Fruit fly (Drosophila melanogaster) whole organism, embryonic: Measurements from ENCODE around the gene CG34116.

Source experiments
- ATbp ChIP-seq: fragments of 200-800 bp; sonication (Bioruptor generic); optimal IDR thresholded peaks from 2 replicates; lab custom pipeline; 2017; ENCODE audit warnings: missing biosample characterization, mild to moderate bottlenecking, missing genetic modification characterization, missing genetic modification reagents
- Bdp1 ChIP-seq: fragments of 200-800 bp; sonication (Bioruptor generic); optimal IDR thresholded peaks from 3 replicates; lab custom pipeline; 2016; ENCODE audit warnings: missing biosample characterization, missing genetic modification characterization
- CG10543 ChIP-seq: fragments of 200-800 bp; sonication (Bioruptor generic); optimal IDR thresholded peaks from 3 replicates; lab custom pipeline; 2017; ENCODE audit warnings: missing biosample characterization, mild to moderate bottlenecking, missing genetic modification characterization, moderate library complexity
- CG10565 ChIP-seq: fragments of 200-800 bp; sonication (Bioruptor generic); optimal IDR thresholded peaks from 3 replicates; lab custom pipeline; 2016; ENCODE audit warnings: missing biosample characterization, mild to moderate bottlenecking, missing genetic modification characterization
- CG10959 ChIP-seq: fragments of 200-800 bp; sonication (Bioruptor generic); IDR thresholded peaks from 2 replicates; pipeline ENCODE4 v1.3.6; 2022; ENCODE audit warnings: missing biosample characterization, missing genetic modification characterization
- CG14710 ChIP-seq: fragments of 200-800 bp; sonication (Bioruptor generic); optimal IDR thresholded peaks from 3 replicates; lab custom pipeline; 2019; ENCODE audit warnings: missing biosample characterization, mild to moderate bottlenecking, missing genetic modification characterization, moderate library complexity
- CG15514 ChIP-seq: fragments of 200-800 bp; sonication (Bioruptor generic); optimal IDR thresholded peaks from 3 replicates; lab custom pipeline; 2017; ENCODE audit warnings: missing biosample characterization, missing genetic modification characterization, mild to moderate bottlenecking, moderate library complexity, missing genetic modification reagents
- CG16813 ChIP-seq: fragments of 200-800 bp; sonication (Bioruptor generic); IDR thresholded peaks from 3 replicates; pipeline ENCODE4 v1.3.6; 2022; ENCODE audit warnings: missing biosample characterization, missing genetic modification characterization; ENCODE audit not compliant: partially characterized antibody
- CG18619 ChIP-seq: fragments of 200-800 bp; sonication (Bioruptor generic); optimal IDR thresholded peaks from 3 replicates; lab custom pipeline; 2017; ENCODE audit warnings: missing biosample characterization, mild to moderate bottlenecking, missing genetic modification characterization
- CG18764 ChIP-seq: fragments of 200-800 bp; sonication (Bioruptor generic); optimal IDR thresholded peaks from 3 replicates; lab custom pipeline; 2016; ENCODE audit warnings: missing biosample characterization, missing genetic modification characterization
- CG34422 ChIP-seq: fragments of 200-800 bp; sonication (Bioruptor generic); IDR thresholded peaks from 3 replicates; pipeline ENCODE4 v1.3.6; 2022; ENCODE audit warnings: missing biosample characterization, missing genetic modification characterization
- CG4282 ChIP-seq: fragments of 200-800 bp; sonication (Bioruptor generic); optimal IDR thresholded peaks from 2 replicates; lab custom pipeline; 2016; ENCODE audit warnings: missing biosample characterization, missing genetic modification characterization
- CG6254 ChIP-seq: fragments of 200-800 bp; sonication (Bioruptor generic); optimal IDR thresholded peaks from 3 replicates; lab custom pipeline; 2017; ENCODE audit warnings: mild to moderate bottlenecking, missing biosample characterization, missing genetic modification reagents, missing genetic modification characterization
- CG6689 ChIP-seq: fragments of 200-800 bp; sonication (Bioruptor generic); IDR thresholded peaks from 2 replicates; pipeline ENCODE4 v1.3.6; 2022; ENCODE audit warnings: missing biosample characterization, missing genetic modification characterization
- CG7839 ChIP-seq: fragments of 200-800 bp; sonication (Bioruptor generic); optimal IDR thresholded peaks from 3 replicates; lab custom pipeline; 2018; ENCODE audit warnings: missing biosample characterization, mild to moderate bottlenecking, missing genetic modification characterization, moderate library complexity
- CG8281 ChIP-seq: fragments of 200-800 bp; sonication (Bioruptor generic); optimal IDR thresholded peaks from 2 replicates; lab custom pipeline; 2018; ENCODE audit warnings: missing biosample characterization, mild to moderate bottlenecking, missing genetic modification characterization, moderate library complexity
- CG8290 ChIP-seq, 3 experiments: fragments of 200-800 bp; sonication (Bioruptor generic); optimal IDR thresholded peaks; 2 replicates each; lab custom pipeline; 2016 to 2019; ENCODE audit warnings: missing biosample characterization in 3 of 3, missing genetic modification characterization in 3 of 3, mild to moderate bottlenecking in 2 of 3, moderate library complexity in 1 of 3
- CHES-1-like ChIP-seq: fragments of 200-800 bp; sonication (Bioruptor generic); optimal IDR thresholded peaks from 2 replicates; lab custom pipeline; 2016; ENCODE audit warnings: missing biosample characterization, missing genetic modification characterization
- D ChIP-seq, 2 experiments: fragments of 200-800 bp in 1 of 2; fragments of >200 bp in 1 of 2; sonication (Bioruptor generic) in 1 of 2; optimal IDR thresholded peaks; 2 replicates in 1 of 2; 3 replicates in 1 of 2; lab custom pipeline; 2017; ENCODE audit warnings: mild to moderate bottlenecking in 1 of 2, missing biosample characterization in 1 of 2, missing genetic modification characterization in 1 of 2, missing genetic modification reagents in 1 of 2
- Doc2 ChIP-seq: fragments of 200-800 bp; sonication (Bioruptor generic); IDR thresholded peaks from 2 replicates; pipeline ENCODE4 v1.3.6; 2022; ENCODE audit warnings: missing biosample characterization, missing genetic modification characterization
- ERR ChIP-seq: fragments of 200-800 bp; sonication (Bioruptor generic); optimal IDR thresholded peaks from 2 replicates; lab custom pipeline; 2016; ENCODE audit warnings: missing biosample characterization, missing genetic modification characterization
- Hmr ChIP-seq: fragments of 200-800 bp; sonication (Bioruptor generic); optimal IDR thresholded peaks from 3 replicates; lab custom pipeline; 2017; ENCODE audit warnings: mild to moderate bottlenecking, missing biosample characterization, missing genetic modification reagents, missing genetic modification characterization
- Meics ChIP-seq: fragments of 200-800 bp; sonication (Bioruptor generic); optimal IDR thresholded peaks from 2 replicates; lab custom pipeline; 2017; ENCODE audit warnings: missing biosample characterization, mild to moderate bottlenecking, missing genetic modification characterization
- NFAT ChIP-seq: fragments of 200-800 bp; sonication (Bioruptor generic); IDR thresholded peaks from 2 replicates; pipeline ENCODE4 v1.3.6; 2022; ENCODE audit warnings: missing biosample characterization, missing genetic modification characterization
- NK7.1 ChIP-seq: fragments of 200-800 bp; sonication (Bioruptor generic); optimal IDR thresholded peaks from 3 replicates; lab custom pipeline; 2016; ENCODE audit warnings: missing biosample characterization, missing genetic modification characterization
- Nf-YC ChIP-seq: fragments of 200-800 bp; optimal IDR thresholded peaks from 3 replicates; lab custom pipeline; 2019; ENCODE audit warnings: missing biosample characterization, mild to moderate bottlenecking, missing genetic modification characterization, moderate library complexity
- NfI ChIP-seq: fragments of 200-800 bp; sonication (Bioruptor generic); optimal IDR thresholded peaks from 3 replicates; lab custom pipeline; 2018; ENCODE audit warnings: missing biosample characterization, mild to moderate bottlenecking, missing genetic modification characterization, moderate library complexity
- Opbp ChIP-seq: fragments of 200-800 bp; sonication (Bioruptor generic); IDR thresholded peaks from 3 replicates; pipeline ENCODE4 v1.3.6; 2022; ENCODE audit warnings: missing biosample characterization, missing genetic modification characterization; ENCODE audit not compliant: partially characterized antibody
- Ptx1 ChIP-seq: fragments of 200-800 bp; sonication (Bioruptor generic); IDR thresholded peaks from 2 replicates; pipeline ENCODE4 v1.3.6; 2022; ENCODE audit warnings: missing biosample characterization, missing genetic modification characterization
- Sry-δ ChIP-seq: fragments of 200-800 bp; sonication (Bioruptor generic); optimal IDR thresholded peaks from 2 replicates; lab custom pipeline; 2016; ENCODE audit warnings: missing biosample characterization, missing genetic modification characterization
- Stat92E ChIP-seq, 3 experiments: fragments of >200 bp in 2 of 3; fragments of 200-800 bp in 1 of 3; sonication (Bioruptor generic) in 1 of 3; optimal IDR thresholded peaks; 2 replicates each; lab custom pipeline; 2017 to 2019; ENCODE audit warnings: missing biosample characterization in 3 of 3, missing genetic modification characterization in 3 of 3, mild to moderate bottlenecking in 1 of 3, moderate library complexity in 1 of 3
- Taf1 ChIP-seq: fragments of 200-800 bp; sonication (Bioruptor generic); IDR thresholded peaks from 2 replicates; pipeline ENCODE4 v1.3.6; 2022; ENCODE audit warnings: missing biosample characterization, missing genetic modification characterization
- dimm ChIP-seq: fragments of 200-800 bp; sonication (Bioruptor generic); IDR thresholded peaks from 2 replicates; pipeline ENCODE4 v1.3.6; 2022; ENCODE audit warnings: missing biosample characterization, missing genetic modification characterization
- fd102C ChIP-seq: fragments of 200-800 bp; sonication (Bioruptor generic); optimal IDR thresholded peaks from 2 replicates; lab custom pipeline; 2018; ENCODE audit warnings: missing biosample characterization, mild to moderate bottlenecking, missing genetic modification characterization, moderate library complexity
- gce ChIP-seq: fragments of 200-800 bp; sonication (Bioruptor generic); IDR thresholded peaks from 3 replicates; pipeline ENCODE4 v1.3.6; 2022; ENCODE audit warnings: missing biosample characterization, missing genetic modification characterization
- grn ChIP-seq: fragments of 200-800 bp; sonication (Bioruptor generic); optimal IDR thresholded peaks from 3 replicates; lab custom pipeline; 2017; ENCODE audit warnings: missing biosample characterization, missing genetic modification characterization
- gt ChIP-seq: fragments of 200-800 bp; sonication (Bioruptor generic); IDR thresholded peaks from 2 replicates; pipeline ENCODE4 v1.3.6; 2022; ENCODE audit warnings: missing biosample characterization, missing genetic modification characterization
- ham ChIP-seq: fragments of 200-800 bp; sonication (Bioruptor generic); IDR thresholded peaks from 2 replicates; pipeline ENCODE4 v1.3.6; 2022; ENCODE audit warnings: missing biosample characterization, missing genetic modification characterization
- kay ChIP-seq: fragments of 200-800 bp; sonication (Bioruptor generic); optimal IDR thresholded peaks from 2 replicates; lab custom pipeline; 2016; ENCODE audit warnings: missing biosample characterization, missing genetic modification characterization
- lmd ChIP-seq: fragments of 200-800 bp; sonication (Bioruptor generic); IDR thresholded peaks from 2 replicates; pipeline ENCODE4 v1.3.6; 2022; ENCODE audit warnings: missing biosample characterization, missing genetic modification characterization
- mam ChIP-seq: fragments of 200-800 bp; sonication (Bioruptor generic); optimal IDR thresholded peaks from 3 replicates; lab custom pipeline; 2016; ENCODE audit warnings: missing biosample characterization, missing genetic modification characterization
- org-1 ChIP-seq: fragments of 200-800 bp; sonication (Bioruptor generic); optimal IDR thresholded peaks from 2 replicates; lab custom pipeline; 2017; ENCODE audit warnings: missing biosample characterization, missing genetic modification characterization
- phol ChIP-seq: fragments of 200-800 bp; sonication (Bioruptor generic); optimal IDR thresholded peaks from 3 replicates; lab custom pipeline; 2018; ENCODE audit warnings: missing biosample characterization, mild to moderate bottlenecking, missing genetic modification characterization, moderate library complexity
- sd ChIP-seq: fragments of 200-800 bp; sonication (Bioruptor generic); optimal IDR thresholded peaks from 3 replicates; lab custom pipeline; 2018; ENCODE audit warnings: missing biosample characterization, mild to moderate bottlenecking, missing genetic modification characterization, moderate library complexity
- so ChIP-seq: fragments of 200-800 bp; sonication (Bioruptor generic); IDR thresholded peaks from 3 replicates; pipeline ENCODE4 v1.3.6; 2022; ENCODE audit warnings: missing biosample characterization, missing genetic modification characterization
- tup ChIP-seq: fragments of 200-800 bp; sonication (Bioruptor generic); optimal IDR thresholded peaks from 2 replicates; lab custom pipeline; 2016; ENCODE audit warnings: missing biosample characterization, mild to moderate bottlenecking, missing genetic modification characterization, moderate library complexity
- tx ChIP-seq: fragments of 200-800 bp; sonication (Bioruptor generic); optimal IDR thresholded peaks from 2 replicates; lab custom pipeline; 2016; ENCODE audit warnings: missing biosample characterization, missing genetic modification characterization
- vvl ChIP-seq: fragments of 200-800 bp; sonication (Bioruptor generic); IDR thresholded peaks from 2 replicates; pipeline ENCODE4 v1.3.6; 2022; ENCODE audit warnings: missing biosample characterization, missing genetic modification characterization

Gene CG34116

DNA sequence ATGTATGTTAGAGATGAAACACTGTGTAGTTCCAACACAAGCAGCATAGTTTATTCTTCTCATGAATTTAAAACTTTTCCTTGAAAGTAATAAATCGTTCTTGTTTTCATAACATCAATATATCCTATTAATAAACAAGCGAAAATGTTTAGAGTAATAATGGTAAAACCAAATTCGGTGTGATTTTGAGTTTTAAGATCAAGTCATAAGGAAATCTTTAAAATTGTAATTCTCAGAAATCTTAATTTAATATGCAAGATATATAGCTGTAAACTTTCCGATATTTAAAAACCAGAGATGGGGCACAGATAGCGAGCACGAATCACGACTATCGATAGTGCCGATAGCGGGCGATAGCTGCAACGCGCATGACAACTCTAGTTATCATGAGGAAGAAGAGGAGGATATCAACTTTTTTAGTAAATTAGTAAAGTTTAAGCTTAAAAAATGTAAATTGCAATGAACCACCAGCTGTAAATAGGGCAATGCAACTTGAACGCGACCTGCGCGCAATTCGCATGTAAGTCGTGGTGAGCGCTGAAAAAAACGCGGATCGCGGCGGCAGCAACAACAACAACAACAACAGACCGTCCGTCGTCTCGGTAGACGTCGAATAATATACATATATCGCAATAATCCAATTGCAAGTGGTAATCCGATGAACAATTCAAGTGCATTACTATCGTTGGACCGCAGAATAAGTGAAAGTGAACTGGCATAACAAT is 12.1 kb upstream of the CG34116 start, which contains the start of the genes Fibp and Deaf1 (continued):
- TF ChIP-seq ham (no peak), CG8281 (tag; lab: Kevin White, UChicago) (peak; percentile 41), Hmr (GFP tag; lab: Kevin White, UChicago) (peak; percentile 72), CG8290 (GFP tag; optimal IDR thresholded peaks at IDR 0.05; lab: Kevin White, UChicago) (peak; percentile 83), CG8290 (tag; optimal IDR thresholded peaks at IDR 0.05; lab: Kevin White, UChicago) (peak; percentile 48 to 91), Meics (GFP tag; lab: Kevin White, UChicago) (peak; percentile 66), tup (GFP tag; lab: Kevin White, UChicago) (no peak), CG15514 (GFP tag; lab: Kevin White, UChicago) (peak; percentile 96), CHES-1-like (GFP tag; lab: Kevin White, UChicago) (peak; percentile 83), vvl (GFP tag; lab: Robert Waterston, UW) (peak; percentile 57; the same call in 1 of the 2 replicates), Opbp (GFP tag; lab: Robert Waterston, UW) (peak; percentile 98), Nf-YC (peak; percentile 75), grn (GFP tag; lab: Kevin White, UChicago) (peak; percentile 62), CG6689 (peak; percentile 55), phol (tag; lab: Kevin White, UChicago) (peak; percentile 85), CG10959 (no peak), Stat92E (GFP tag; optimal IDR thresholded peaks at IDR 0.05; lab: Kevin White, UChicago) (peak in 1 of 3 experiments; percentile 7), gt (no peak), CG16813 (GFP tag; lab: Robert Waterston, UW) (peak; percentile 100), so (GFP tag; lab: Robert Waterston, UW) (no peak), sd (peak; percentile 30), ERR (GFP tag; lab: Kevin White, UChicago) (peak; percentile 73), CG10543 (GFP tag; lab: Kevin White, UChicago) (peak; percentile 73), CG34422 (GFP tag; lab: Robert Waterston, UW) (peak; percentile 65; the same call in 2 of the 3 replicates), kay (GFP tag; lab: Kevin White, UChicago) (peak; percentile 66), CG14710 (tag; lab: Kevin White, UChicago) (peak; percentile 87), NK7.1 (peak; percentile 57), ATbp (no peak), D (optimal IDR thresholded peaks at IDR 0.05; lab: Kevin White, UChicago) (no peak), D (GFP tag; optimal IDR thresholded peaks at IDR 0.05; lab: Kevin White, UChicago) (peak; percentile 50), NfI (GFP tag; lab: Kevin White, UChicago) (peak; percentile 70), mam (GFP tag; lab: Kevin White, UChicago) (peak; percentile 90), gce (no peak; the same call in 2 of the 3 replicates), CG10565 (GFP tag; lab: Kevin White, UChicago) (no peak), NFAT (peak; percentile 80), dimm (no peak), fd102C (GFP tag; lab: Kevin White, UChicago) (no peak), org-1 (GFP tag; lab: Kevin White, UChicago) (no peak), Ptx1 (GFP tag; lab: Robert Waterston, UW) (peak; percentile 70), Taf1 (GFP tag; lab: Robert Waterston, UW) (0 out of 2 replicates have a peak, but pooled peaks have one; percentile 12), CG7839 (peak; percentile 74), CG6254 (GFP tag; lab: Kevin White, UChicago) (no peak), CG4282 (GFP tag; lab: Kevin White, UChicago) (peak; percentile 39), tx (GFP tag; lab: Kevin White, UChicago) (peak; percentile 82), Sry-δ (peak; percentile 98), Bdp1 (GFP tag; lab: Kevin White, UChicago) (peak; percentile 22), CG18619 (GFP tag; lab: Kevin White, UChicago) (peak; percentile 61), CG18764 (GFP tag; lab: Kevin White, UChicago) (peak; percentile 56), Doc2 (GFP tag; lab: Robert Waterston, UW) (no peak), lmd (peak; percentile 71; the same call in 1 of the 2 replicates)
